Fruit fly (Drosophila melanogaster): ENCODE results near the gene CkIIalpha-i1.

CkIIalpha-i1 gene

dm6 chr3L:15768947-15769389 is 47.8 kb upstream of the CkIIalpha-i1 start (continued):
- TF ChIP-seq Gug (GFP tag; IDR thresholded peaks at IDR 0.05) (no peak; the same call in 3 of the 4 replicates), Fer1 (GFP tag; optimal IDR thresholded peaks at IDR 0.05) (peak; percentile 43), exex (tag; optimal IDR thresholded peaks at IDR 0.05) (no peak), Oaz (GFP tag; IDR thresholded peaks at IDR 0.05) (no peak), sr (GFP tag; IDR thresholded peaks at IDR 0.05) (no peak), NfI (GFP tag; optimal IDR thresholded peaks at IDR 0.05) (peak; percentile 17), her (GFP tag; optimal IDR thresholded peaks at IDR 0.05) (no peak), CG1832 (GFP tag; optimal IDR thresholded peaks at IDR 0.05) (no peak), esg (GFP tag; conservative IDR thresholded peaks at IDR 0.05) (peak; percentile 27; the same call in 1 of the 2 replicates), kah (GFP tag; optimal IDR thresholded peaks at IDR 0.05) (peak; percentile 10), CkIIα-i1 (GFP tag; IDR thresholded peaks at IDR 0.05) (no peak), CG15696 (tag; optimal IDR thresholded peaks at IDR 0.05) (peak; percentile 71), BtbVII (GFP tag; optimal IDR thresholded peaks at IDR 0.05) (peak; percentile 29), CG4820 (GFP tag; optimal IDR thresholded peaks at IDR 0.05) (peak; percentile 71), caup (GFP tag; optimal IDR thresholded peaks at IDR 0.05; ENCODE audit: severe bottlenecking) (peak; percentile 52), NK7.1 (GFP tag; optimal IDR thresholded peaks at IDR 0.05) (no peak), CG30020 (tag; optimal IDR thresholded peaks at IDR 0.05) (peak; percentile 22), hbn (GFP tag; IDR thresholded peaks at IDR 0.05; ENCODE audit: partially characterized antibody) (no peak), Elba2 (GFP tag; optimal IDR thresholded peaks at IDR 0.05) (no peak), grn (GFP tag; optimal IDR thresholded peaks at IDR 0.05) (no peak), D19A (tag; optimal IDR thresholded peaks at IDR 0.05) (peak; percentile 83), Dp (GFP tag; optimal IDR thresholded peaks at IDR 0.05) (no peak), CG14860 (GFP tag; IDR thresholded peaks at IDR 0.05; ENCODE audit: partially characterized antibody) (no peak), CG5953 (GFP tag; IDR thresholded peaks at IDR 0.05) (no peak), CG11085 (GFP tag; IDR thresholded peaks at IDR 0.05) (no peak), D19B (GFP tag; optimal IDR thresholded peaks at IDR 0.05) (no peak), HHEX (GFP tag; optimal IDR thresholded peaks at IDR 0.05) (peak; percentile 55), ttk (GFP tag; IDR thresholded peaks at IDR 0.05) (no peak), fd3F (GFP tag; optimal IDR thresholded peaks at IDR 0.05) (peak; percentile 35), pan (optimal IDR thresholded peaks at IDR 0.05) (no peak), pan (GFP tag; optimal IDR thresholded peaks at IDR 0.05 in 1 of 2, IDR thresholded peaks at IDR 0.05 in 1 of 2) (peak in 1 of 2 experiments; percentile 35), klu (GFP tag; IDR thresholded peaks at IDR 0.05) (no peak), CG34224 (GFP tag; IDR thresholded peaks at IDR 0.05; ENCODE audit: partially characterized antibody) (no peak), CG10274 (GFP tag; optimal IDR thresholded peaks at IDR 0.05) (peak; percentile 26), CG18262 (tag; optimal IDR thresholded peaks at IDR 0.05) (peak; percentile 90), CG15011 (GFP tag; optimal IDR thresholded peaks at IDR 0.05) (no peak), lab (GFP tag; optimal IDR thresholded peaks at IDR 0.05) (peak; percentile 76), tin (GFP tag; optimal IDR thresholded peaks at IDR 0.05) (peak; percentile 72), ap (GFP tag; IDR thresholded peaks at IDR 0.05) (peak; percentile 24; the same call in 1 of the 2 replicates), CG4730 (GFP tag; IDR thresholded peaks at IDR 0.05) (peak; percentile 48), CG12219 (GFP tag; optimal IDR thresholded peaks at IDR 0.05) (no peak), CG32772 (GFP tag; IDR thresholded peaks at IDR 0.05) (peak; percentile 34; the same call in 1 of the 2 replicates), CG2678 (tag; optimal IDR thresholded peaks at IDR 0.05) (peak; percentile 75), Hmr (GFP tag; optimal IDR thresholded peaks at IDR 0.05) (peak; percentile 15), unc-4 (GFP tag; IDR thresholded peaks at IDR 0.05; ENCODE audit: partially characterized antibody) (no peak), CG7839 (tag; optimal IDR thresholded peaks at IDR 0.05) (peak; percentile 73), HLHmδ (GFP tag; optimal IDR thresholded peaks at IDR 0.05) (no peak), grau (tag; optimal IDR thresholded peaks at IDR 0.05) (peak; percentile 74), CG15269 (tag; optimal IDR thresholded peaks at IDR 0.05) (peak; percentile 61), CG3847 (GFP tag; IDR thresholded peaks at IDR 0.05) (0 out of 2 replicates have a peak, but pooled peaks have one; percentile 4)
